Worm (Caenorhabditis elegans) whole organism, young adult: ENCODE measurements around the gene thoc-7.

ENCODE experiments used
- F22D6.2 ChIP-seq: sonication (generic microtip); optimal IDR thresholded peaks from 2 replicates; lab custom pipeline; 2016; ENCODE audit warnings: mild to moderate bottlenecking, missing genetic modification characterization, missing compliant biosample characterization
- Y56A3A.18 ChIP-seq: fragments of 200-800 bp; sonication (Bioruptor generic); IDR thresholded peaks from 2 replicates; pipeline ENCODE4 v1.3.6; 2022; ENCODE audit warnings: missing genetic modification reagents, missing genetic modification characterization, missing compliant biosample characterization
- ama-1 ChIP-seq, 3 experiments: fragments of 150-350 bp in 1 of 3; sonication (generic microtip) in 2 of 3; optimal IDR thresholded peaks; 2 replicates each; lab custom pipeline; 2014 to 2018; ENCODE audit warnings: missing biosample characterization in 2 of 3, missing genetic modification characterization in 2 of 3, missing genetic modification reagents in 2 of 3
- bed-1 ChIP-seq: fragments of 200-800 bp; sonication (Bioruptor generic); IDR thresholded peaks from 2 replicates; pipeline ENCODE4 v1.3.6; 2022; ENCODE audit warnings: missing genetic modification reagents, missing genetic modification characterization, missing compliant biosample characterization
- bed-2 ChIP-seq: fragments of 200-800 bp; sonication (Bioruptor generic); IDR thresholded peaks from 2 replicates; pipeline ENCODE4 v1.3.6; 2022; ENCODE audit warnings: missing genetic modification reagents, missing genetic modification characterization, missing compliant biosample characterization
- cebp-1 ChIP-seq, 2 experiments: fragments of 200-800 bp in 1 of 2; sonication (Bioruptor generic) in 1 of 2; sonication (generic microtip) in 1 of 2; IDR thresholded peaks in 1 of 2; optimal IDR thresholded peaks in 1 of 2; 2 replicates each; pipeline versions ENCODE4 v1.3.6 to Lab custom; 2017 to 2022; ENCODE audit warnings: missing compliant biosample characterization in 2 of 2, missing genetic modification characterization in 2 of 2, mild to moderate bottlenecking in 1 of 2, missing genetic modification reagents in 1 of 2, moderate library complexity in 1 of 2
- cebp-2 ChIP-seq: fragments of 200-800 bp; sonication (Bioruptor generic); IDR thresholded peaks from 2 replicates; pipeline ENCODE4 v1.3.6; 2022; ENCODE audit warnings: missing genetic modification characterization, missing compliant biosample characterization
- lsl-1 ChIP-seq: fragments of 200-800 bp; sonication (Bioruptor generic); optimal IDR thresholded peaks from 2 replicates; lab custom pipeline; 2018; ENCODE audit warnings: mild to moderate bottlenecking, missing genetic modification characterization, moderate library complexity, missing compliant biosample characterization
- nhr-27 ChIP-seq: fragments of 200-800 bp; sonication (Bioruptor generic); optimal IDR thresholded peaks from 2 replicates; lab custom pipeline; 2018; ENCODE audit warnings: mild to moderate bottlenecking, missing genetic modification characterization, moderate library complexity, missing compliant biosample characterization
- pha-4 ChIP-seq: fragments of 150-350 bp; sonication (generic microtip); optimal IDR thresholded peaks from 2 replicates; lab custom pipeline; 2014; ENCODE audit warnings: missing biosample characterization, missing genetic modification reagents, missing genetic modification characterization
- ztf-18 ChIP-seq: sonication (generic microtip); optimal IDR thresholded peaks from 2 replicates; lab custom pipeline; 2016; ENCODE audit warnings: missing genotype, mild to moderate bottlenecking, missing genetic modification characterization, missing compliant biosample characterization

DNA sequence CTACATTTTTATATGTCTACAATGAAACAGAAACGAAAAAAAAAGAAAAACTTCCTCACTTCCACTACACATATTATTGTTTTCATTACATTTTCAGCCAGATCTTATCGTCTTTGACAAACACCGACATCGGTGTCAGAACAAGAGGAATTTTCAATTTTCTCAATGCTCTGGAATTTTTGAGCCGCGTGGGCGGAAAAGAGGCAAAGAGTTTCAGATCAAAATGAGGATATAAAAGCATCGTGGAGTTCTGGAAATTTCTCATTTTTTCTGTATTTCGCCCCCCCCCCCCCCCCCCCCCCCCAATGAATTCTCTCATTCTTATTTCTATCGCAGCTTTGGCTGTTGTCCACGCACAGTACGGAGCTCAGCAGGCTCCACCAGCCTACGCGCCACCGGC, 2.7 kb upstream of the thoc-7 start, which contains the start of gene B0513.4:
- TF ChIP-seq pha-4 (tag; lab: Kevin White, UChicago) (no peak), bed-2 (GFP tag; lab: Robert Waterston, UW) (no peak), cebp-1 (GFP tag; IDR thresholded peaks at IDR 0.05; lab: Robert Waterston, UW) (no peak), cebp-1 (tag; optimal IDR thresholded peaks at IDR 0.05; lab: Kevin White, UChicago) (no peak), cebp-2 (no peak), F22D6.2 (tag; lab: Kevin White, UChicago) (no peak), bed-1 (no peak), nhr-27 (tag; lab: Kevin White, UChicago) (no peak), ama-1 (optimal IDR thresholded peaks at IDR 0.05; lab: Kevin White, UChicago) (no peak), ama-1 (GFP tag; optimal IDR thresholded peaks at IDR 0.05; lab: Kevin White, UChicago) (no peak), ztf-18 (tag; lab: Kevin White, UChicago) (no peak), lsl-1 (GFP tag; lab: Kevin White, UChicago) (no peak), Y56A3A.18 (GFP tag; lab: Robert Waterston, UW) (no peak)
